Fruit fly (Drosophila melanogaster): ENCODE measurements around the gene ine.

ine gene

DNA sequence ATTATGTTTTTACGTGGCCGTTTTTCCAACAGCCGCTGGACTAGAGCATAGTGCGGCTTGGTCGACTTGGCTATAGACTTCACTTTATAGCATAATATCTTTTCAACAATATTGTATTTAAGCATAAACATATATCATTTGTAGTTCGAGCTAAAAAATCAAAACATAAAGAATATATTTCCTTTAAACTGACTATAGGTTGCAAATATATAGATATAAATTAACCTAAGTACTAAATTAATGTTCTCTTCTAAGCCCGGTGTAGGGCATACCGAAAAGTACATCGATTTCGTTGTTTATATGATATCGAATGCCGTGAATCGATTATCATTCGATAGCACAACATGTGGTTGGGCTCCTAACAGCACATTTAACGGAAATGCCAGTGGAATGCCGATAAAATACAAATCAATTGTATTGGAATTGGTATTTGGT lies 28.2 kb downstream of the ine start, which contains the start of gene MFS18 (continued):
- peak; percentile 100 for TF ChIP-seq CG2712 (tag; optimal IDR thresholded peaks at IDR 0.05)
- peak; percentile 98 for TF ChIP-seq MBD-R2 (GFP tag; IDR thresholded peaks at IDR 0.05)
- peak; percentile 48 for TF ChIP-seq Sry-δ (GFP tag; optimal IDR thresholded peaks at IDR 0.05)
- TF ChIP-seq CG13287 (GFP tag; IDR thresholded peaks at IDR 0.05; ENCODE audit: partially characterized antibody): peak; percentile 67
- TF ChIP-seq CG10979 (tag; optimal IDR thresholded peaks at IDR 0.05): peak; percentile 99
- peak; percentile 97 for TF ChIP-seq az2 (GFP tag; optimal IDR thresholded peaks at IDR 0.05)
- peak; percentile 92 for TF ChIP-seq kah (GFP tag; optimal IDR thresholded peaks at IDR 0.05)
- TF ChIP-seq CG12942 (GFP tag; optimal IDR thresholded peaks at IDR 0.05): peak; percentile 96
- TF ChIP-seq Tbp (GFP tag; optimal IDR thresholded peaks at IDR 0.05): no peak
- peak; percentile 95 for TF ChIP-seq CG15269 (tag; optimal IDR thresholded peaks at IDR 0.05)
- TF ChIP-seq maf-S (GFP tag; optimal IDR thresholded peaks at IDR 0.05): peak; percentile 97
- TF ChIP-seq CG14441 (GFP tag; IDR thresholded peaks at IDR 0.05): peak; percentile 99
- peak; percentile 97 for TF ChIP-seq CG4617 (GFP tag; optimal IDR thresholded peaks at IDR 0.05; ENCODE audit: borderline replicate concordance)
- peak; percentile 97 for TF ChIP-seq trem (tag; optimal IDR thresholded peaks at IDR 0.05)
- TF ChIP-seq NC2α (GFP tag; optimal IDR thresholded peaks at IDR 0.05): peak; percentile 66
- peak; percentile 98 for TF ChIP-seq Ets65A (GFP tag)
- peak; percentile 92 for TF ChIP-seq crc (GFP tag; optimal IDR thresholded peaks at IDR 0.05)
- peak; percentile 57 for TF ChIP-seq ERR (GFP tag; optimal IDR thresholded peaks at IDR 0.05)
- peak; percentile 81 for TF ChIP-seq Neu2 (GFP tag; optimal IDR thresholded peaks at IDR 0.05; ENCODE audit: borderline replicate concordance)
- TF ChIP-seq inv (GFP tag; IDR thresholded peaks at IDR 0.05; ENCODE audit: partially characterized antibody): peak; percentile 48
- peak; percentile 89 for TF ChIP-seq Hand (GFP tag; optimal IDR thresholded peaks at IDR 0.05)
- peak; percentile 94 for TF ChIP-seq CG12104 (GFP tag; optimal IDR thresholded peaks at IDR 0.05)
- peak; percentile 71 for TF ChIP-seq CG8089 (GFP tag; optimal IDR thresholded peaks at IDR 0.05)
- TF ChIP-seq CG7556 (GFP tag; optimal IDR thresholded peaks at IDR 0.05): peak; percentile 97
- TF ChIP-seq CTCF (GFP tag; optimal IDR thresholded peaks at IDR 0.05): peak; percentile 72
- TF ChIP-seq CG31388 (GFP tag; optimal IDR thresholded peaks at IDR 0.05): peak; percentile 93
- peak; percentile 54 for TF ChIP-seq ab (GFP tag; optimal IDR thresholded peaks at IDR 0.05)
- TF ChIP-seq jing (GFP tag; optimal IDR thresholded peaks at IDR 0.05): peak; percentile 99
- TF ChIP-seq CG1832 (GFP tag; optimal IDR thresholded peaks at IDR 0.05): no peak
- TF ChIP-seq Meics (GFP tag; optimal IDR thresholded peaks at IDR 0.05): peak; percentile 98
- peak; percentile 99 for TF ChIP-seq sisA (GFP tag; IDR thresholded peaks at IDR 0.05)
- TF ChIP-seq sima (GFP tag; optimal IDR thresholded peaks at IDR 0.05): peak; percentile 14
- TF ChIP-seq CG14860 (GFP tag; IDR thresholded peaks at IDR 0.05; ENCODE audit: partially characterized antibody): peak; percentile 74; the same call in 2 of the 3 replicates
- peak; percentile 99 for TF ChIP-seq peb (GFP tag; IDR thresholded peaks at IDR 0.05)
- TF ChIP-seq CG4360 (GFP tag; IDR thresholded peaks at IDR 0.05): peak; percentile 90
- peak; percentile 99 for TF ChIP-seq CG14014 (GFP tag; IDR thresholded peaks at IDR 0.05)
- TF ChIP-seq CG1603 (tag; optimal IDR thresholded peaks at IDR 0.05): peak; percentile 91
- peak; percentile 99 for TF ChIP-seq HLH3B (GFP tag; IDR thresholded peaks at IDR 0.05)
- peak; percentile 93 for TF ChIP-seq MTF-1 (GFP tag; optimal IDR thresholded peaks at IDR 0.05; ENCODE audit: borderline replicate concordance)
- TF ChIP-seq CG9876 (GFP tag; optimal IDR thresholded peaks at IDR 0.05): peak; percentile 60
- TF ChIP-seq lov (optimal IDR thresholded peaks at IDR 0.05): no peak
- TF ChIP-seq lov (GFP tag; IDR thresholded peaks at IDR 0.05): peak; percentile 98
- peak; percentile 85 for TF ChIP-seq CG13624 (GFP tag; optimal IDR thresholded peaks at IDR 0.05)
- TF ChIP-seq ac (GFP tag; optimal IDR thresholded peaks at IDR 0.05): peak; percentile 78
- TF ChIP-seq pb (GFP tag; optimal IDR thresholded peaks at IDR 0.05): peak; percentile 88
- peak; percentile 68 for TF ChIP-seq CG12744 (GFP tag; optimal IDR thresholded peaks at IDR 0.05)
- TF ChIP-seq CG33213 (GFP tag; optimal IDR thresholded peaks at IDR 0.05): peak; percentile 68
- peak; percentile 97 for TF ChIP-seq CG6683 (GFP tag; optimal IDR thresholded peaks at IDR 0.05)
- peak; percentile 85; the same call in 2 of the 4 replicates for TF ChIP-seq chinmo (GFP tag; IDR thresholded peaks at IDR 0.05; ENCODE audit: partially characterized antibody)
- TF ChIP-seq CG11696 (GFP tag; IDR thresholded peaks at IDR 0.05): peak; percentile 97
- TF ChIP-seq zen2 (GFP tag; IDR thresholded peaks at IDR 0.05; ENCODE audit: partially characterized antibody): peak; percentile 77
- TF ChIP-seq CG10565 (GFP tag; optimal IDR thresholded peaks at IDR 0.05): peak; percentile 84
